Fruit fly (Drosophila melanogaster) ovary, adult (tissue): ENCODE measurements around the gene Diedel3.

ENCODE experiments used
- CG17801 ChIP-seq: fragments of 200-800 bp; optimal IDR thresholded peaks from 2 replicates; lab custom pipeline; 2019; ENCODE audit warnings: missing biosample characterization, mild to moderate bottlenecking, missing genetic modification characterization, moderate library complexity; ENCODE audit not compliant: partially characterized antibody

The Diedel3 gene

DNA sequence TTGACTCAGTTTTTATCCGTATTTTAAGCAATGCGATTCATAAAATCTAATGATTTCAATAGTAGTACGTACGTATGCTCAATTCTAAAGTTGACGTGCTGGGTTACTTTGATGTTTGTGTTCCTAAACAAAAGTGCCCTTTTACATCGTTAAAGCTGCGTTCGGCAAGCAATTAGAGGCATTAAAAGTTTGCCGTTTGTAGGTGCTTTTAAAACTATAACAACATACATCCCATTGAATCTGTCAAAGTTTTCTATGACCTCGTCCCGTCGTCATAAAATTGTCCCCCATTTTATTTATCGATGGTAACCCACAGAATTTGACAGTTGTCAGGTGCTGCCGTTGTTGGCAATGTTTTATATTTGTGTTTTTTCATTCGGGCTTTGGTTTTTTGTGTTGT, 32.9 kb downstream of the Diedel3 start, which contains the start of gene CG7423:
Gene CG7423, minus strand, starts transcription at position 101 of the 400 bp plus-strand sequence.
- TF ChIP-seq CG17801 (GFP tag; lab: Kevin White, UChicago) = no peak

- TF ChIP-seq CG17801 (GFP tag; lab: Kevin White, UChicago) = no peak
Observed at dm6 chrX:19096179-19096578, 45.9 kb downstream of the Diedel3 start.
